Fruit fly (Drosophila melanogaster) whole organism, embryonic: ENCODE results near the gene Vha16-3.

Experiments used
- ATbp ChIP-seq: fragments of 200-800 bp; sonication (Bioruptor generic); optimal IDR thresholded peaks from 2 replicates; lab custom pipeline; 2017; ENCODE audit warnings: missing biosample characterization, mild to moderate bottlenecking, missing genetic modification characterization, missing genetic modification reagents
- Aef1 ChIP-seq: fragments of 200-800 bp; sonication (Bioruptor generic); IDR thresholded peaks from 3 replicates; pipeline ENCODE4 v1.3.6; 2022; ENCODE audit warnings: missing biosample characterization, missing genetic modification characterization
- Antp ChIP-seq: fragments of 200-800 bp; sonication (Bioruptor generic); optimal IDR thresholded peaks from 3 replicates; lab custom pipeline; 2016; ENCODE audit warnings: missing biosample characterization, missing genetic modification characterization
- Asciz ChIP-seq: fragments of 200-800 bp; sonication (Bioruptor generic); optimal IDR thresholded peaks from 2 replicates; lab custom pipeline; 2017; ENCODE audit warnings: missing biosample characterization, mild to moderate bottlenecking, missing genetic modification characterization, missing genetic modification reagents
- BtbVII ChIP-seq: fragments of 200-800 bp; sonication (Bioruptor generic); optimal IDR thresholded peaks from 3 replicates; lab custom pipeline; 2017; ENCODE audit warnings: missing biosample characterization, mild to moderate bottlenecking, missing genetic modification characterization
- CG15073 ChIP-seq: fragments of 200-800 bp; sonication (Bioruptor generic); optimal IDR thresholded peaks from 2 replicates; lab custom pipeline; 2016; ENCODE audit warnings: missing biosample characterization, missing genetic modification characterization
- CG17186 ChIP-seq: fragments of 200-800 bp; sonication (Bioruptor generic); optimal IDR thresholded peaks from 3 replicates; lab custom pipeline; 2017; ENCODE audit warnings: missing biosample characterization, missing genetic modification reagents, missing genetic modification characterization
- CG18599 ChIP-seq: fragments of 200-800 bp; sonication (Bioruptor generic); optimal IDR thresholded peaks from 3 replicates; lab custom pipeline; 2017; ENCODE audit warnings: missing biosample characterization, missing genetic modification characterization, mild to moderate bottlenecking, moderate library complexity, missing genetic modification reagents
- CG2712 ChIP-seq: fragments of 200-800 bp; optimal IDR thresholded peaks from 3 replicates; lab custom pipeline; 2019; ENCODE audit warnings: missing biosample characterization, mild to moderate bottlenecking, missing genetic modification characterization, moderate library complexity
- CG30403 ChIP-seq: fragments of 200-800 bp; sonication (Bioruptor generic); optimal IDR thresholded peaks from 3 replicates; lab custom pipeline; 2016; ENCODE audit warnings: missing biosample characterization, missing genetic modification characterization
- CG3163 ChIP-seq: fragments of 200-800 bp; sonication (Bioruptor generic); optimal IDR thresholded peaks from 3 replicates; lab custom pipeline; 2016; ENCODE audit warnings: missing biosample characterization, missing genetic modification characterization
- CG3281 ChIP-seq: fragments of 200-800 bp; sonication (Bioruptor generic); optimal IDR thresholded peaks from 3 replicates; lab custom pipeline; 2017; ENCODE audit warnings: missing biosample characterization, mild to moderate bottlenecking, missing genetic modification characterization
- CG3838 ChIP-seq: fragments of 200-800 bp; sonication (Bioruptor generic); optimal IDR thresholded peaks from 3 replicates; lab custom pipeline; 2016; ENCODE audit warnings: missing biosample characterization, missing genetic modification characterization
- CG4282 ChIP-seq: fragments of 200-800 bp; sonication (Bioruptor generic); optimal IDR thresholded peaks from 2 replicates; lab custom pipeline; 2016; ENCODE audit warnings: missing biosample characterization, missing genetic modification characterization
- CG4424 ChIP-seq: fragments of 200-800 bp; sonication (Bioruptor generic); optimal IDR thresholded peaks from 3 replicates; lab custom pipeline; 2016; ENCODE audit warnings: missing biosample characterization, missing genetic modification characterization
- CG5180 ChIP-seq: fragments of 200-800 bp; sonication (Bioruptor generic); optimal IDR thresholded peaks from 3 replicates; lab custom pipeline; 2017; ENCODE audit warnings: missing biosample characterization, missing genetic modification characterization, mild to moderate bottlenecking, moderate library complexity, missing genetic modification reagents
- CG5245 ChIP-seq: fragments of 200-800 bp; sonication (Bioruptor generic); optimal IDR thresholded peaks from 3 replicates; lab custom pipeline; 2016; ENCODE audit warnings: missing biosample characterization, missing genetic modification characterization
- CG6254 ChIP-seq: fragments of 200-800 bp; sonication (Bioruptor generic); optimal IDR thresholded peaks from 3 replicates; lab custom pipeline; 2017; ENCODE audit warnings: mild to moderate bottlenecking, missing biosample characterization, missing genetic modification reagents, missing genetic modification characterization
- CG6813 ChIP-seq: fragments of 200-800 bp; sonication (Bioruptor generic); optimal IDR thresholded peaks from 2 replicates; lab custom pipeline; 2017; ENCODE audit warnings: missing biosample characterization, missing genetic modification characterization, mild to moderate bottlenecking, moderate library complexity, missing genetic modification reagents
- CG8388 ChIP-seq: fragments of 200-800 bp; sonication (Bioruptor generic); optimal IDR thresholded peaks from 2 replicates; lab custom pipeline; 2019; ENCODE audit warnings: missing biosample characterization, mild to moderate bottlenecking, missing genetic modification characterization, moderate library complexity
- CTCF ChIP-seq: fragments of 200-800 bp; sonication (Bioruptor generic); optimal IDR thresholded peaks from 2 replicates; lab custom pipeline; 2017; ENCODE audit warnings: missing biosample characterization, mild to moderate bottlenecking, missing genetic modification characterization, moderate library complexity
- Dip2 ChIP-seq: fragments of 200-800 bp; sonication (Bioruptor generic); IDR thresholded peaks from 2 replicates; pipeline ENCODE4 v1.3.6; 2022; ENCODE audit warnings: missing biosample characterization, missing genetic modification characterization
- Ets65A ChIP-seq: fragments of 200-800 bp; sonication (Bioruptor generic); peaks from one replicate; lab custom pipeline; 2016; ENCODE audit warnings: missing biosample characterization, missing genetic modification characterization
- Fer1 ChIP-seq: fragments of 200-800 bp; sonication (Bioruptor generic); optimal IDR thresholded peaks from 2 replicates; lab custom pipeline; 2017; ENCODE audit warnings: missing biosample characterization, mild to moderate bottlenecking, missing genetic modification characterization
- Fer3 ChIP-seq: fragments of 200-800 bp; sonication (Bioruptor generic); optimal IDR thresholded peaks from 2 replicates; lab custom pipeline; 2018; ENCODE audit warnings: missing biosample characterization, mild to moderate bottlenecking, missing genetic modification characterization, moderate library complexity
- GATAe ChIP-seq: fragments of 200-800 bp; sonication (Bioruptor generic); conservative IDR thresholded peaks from 2 replicates; pipeline ENCODE4 v1.3.6; 2022; ENCODE audit warnings: missing biosample characterization, missing genetic modification characterization
- Hmr ChIP-seq: fragments of 200-800 bp; sonication (Bioruptor generic); optimal IDR thresholded peaks from 3 replicates; lab custom pipeline; 2017; ENCODE audit warnings: mild to moderate bottlenecking, missing biosample characterization, missing genetic modification reagents, missing genetic modification characterization
- Med ChIP-seq: fragments of 200-800 bp; sonication (Bioruptor generic); peaks from one replicate; lab custom pipeline; 2016; ENCODE audit warnings: missing biosample characterization, missing genetic modification characterization, mild to moderate bottlenecking, inconsistent platforms, moderate library complexity
- Meics ChIP-seq: fragments of 200-800 bp; sonication (Bioruptor generic); optimal IDR thresholded peaks from 2 replicates; lab custom pipeline; 2017; ENCODE audit warnings: missing biosample characterization, mild to moderate bottlenecking, missing genetic modification characterization
- Oli ChIP-seq: fragments of 200-800 bp; sonication (Bioruptor generic); optimal IDR thresholded peaks from 2 replicates; lab custom pipeline; 2018; ENCODE audit warnings: missing biosample characterization, mild to moderate bottlenecking, missing genetic modification characterization, moderate library complexity
- Six4 ChIP-seq: fragments of 200-800 bp; sonication (Bioruptor generic); optimal IDR thresholded peaks from 2 replicates; lab custom pipeline; 2016; ENCODE audit warnings: missing biosample characterization, missing genetic modification characterization
- Sox102F ChIP-seq: fragments of 200-800 bp; sonication (Bioruptor generic); optimal IDR thresholded peaks from 2 replicates; lab custom pipeline; 2018; ENCODE audit warnings: missing biosample characterization, mild to moderate bottlenecking, missing genetic modification characterization, moderate library complexity
- Xrp1 ChIP-seq: fragments of 200-800 bp; sonication (Bioruptor generic); IDR thresholded peaks from 2 replicates; pipeline ENCODE4 v1.3.6; 2022; ENCODE audit warnings: missing biosample characterization, missing genetic modification characterization
- ara ChIP-seq: fragments of 200-800 bp; sonication (Bioruptor generic); IDR thresholded peaks from 2 replicates; pipeline ENCODE4 v1.3.6; 2022; ENCODE audit warnings: missing biosample characterization, missing genetic modification characterization
- ash1 ChIP-seq: fragments of 200-800 bp; sonication (Bioruptor generic); optimal IDR thresholded peaks from 2 replicates; lab custom pipeline; 2018; ENCODE audit warnings: missing biosample characterization, mild to moderate bottlenecking, missing genetic modification characterization
- br ChIP-seq: fragments of >200 bp; optimal IDR thresholded peaks from 2 replicates; lab custom pipeline; 2017
- bsh ChIP-seq, 2 experiments: fragments of 200-800 bp; sonication (Bioruptor generic); optimal IDR thresholded peaks; 2 replicates each; lab custom pipeline; 2017 to 2018; ENCODE audit warnings: mild to moderate bottlenecking in 2 of 2, missing biosample characterization in 2 of 2, missing genetic modification characterization in 2 of 2, moderate library complexity in 1 of 2
- dmrt99B ChIP-seq: fragments of 200-800 bp; sonication (Bioruptor generic); optimal IDR thresholded peaks from 2 replicates; lab custom pipeline; 2018; ENCODE audit warnings: missing biosample characterization, mild to moderate bottlenecking, missing genetic modification characterization, moderate library complexity
- eve ChIP-seq, 2 experiments: fragments of >200 bp; optimal IDR thresholded peaks; 2 replicates each; lab custom pipeline; 2017; ENCODE audit warnings: missing biosample characterization in 2 of 2, missing genetic modification characterization in 2 of 2
- fru ChIP-seq: fragments of >200 bp; optimal IDR thresholded peaks from 2 replicates; lab custom pipeline; 2017
- inv ChIP-seq: fragments of 200-800 bp; sonication (Bioruptor generic); IDR thresholded peaks from 2 replicates; pipeline ENCODE4 v1.3.6; 2022; ENCODE audit warnings: missing biosample characterization, missing genetic modification characterization; ENCODE audit not compliant: partially characterized antibody
- lab ChIP-seq: fragments of 200-800 bp; sonication (Bioruptor generic); optimal IDR thresholded peaks from 3 replicates; lab custom pipeline; 2017; ENCODE audit warnings: missing biosample characterization, missing genetic modification characterization, mild to moderate bottlenecking, moderate library complexity, missing genetic modification reagents
- lilli ChIP-seq: fragments of 200-800 bp; sonication (Bioruptor generic); optimal IDR thresholded peaks from 3 replicates; lab custom pipeline; 2016; ENCODE audit warnings: missing biosample characterization, missing genetic modification characterization
- pan ChIP-seq, 4 experiments: fragments of >200 bp in 3 of 4; fragments of 200-800 bp in 1 of 4; sonication (Bioruptor generic) in 1 of 4; optimal IDR thresholded peaks in 3 of 4; IDR thresholded peaks in 1 of 4; 2 replicates each; pipeline versions ENCODE4 v1.3.6 to Lab custom; 2017 to 2022; ENCODE audit warnings: missing biosample characterization in 2 of 4, missing genetic modification characterization in 2 of 4, mixed read lengths in 1 of 4
- peb ChIP-seq: fragments of 200-800 bp; sonication (Bioruptor generic); IDR thresholded peaks from 2 replicates; pipeline ENCODE4 v1.3.6; 2022; ENCODE audit warnings: missing biosample characterization, missing genetic modification characterization
- prd ChIP-seq, 3 experiments: fragments of >200 bp in 2 of 3; fragments of 200-800 bp in 1 of 3; sonication (Bioruptor generic) in 1 of 3; optimal IDR thresholded peaks in 2 of 3; IDR thresholded peaks in 1 of 3; 2 replicates in 2 of 3; 3 replicates in 1 of 3; pipeline versions ENCODE4 v1.3.6 to Lab custom; 2017 to 2022; ENCODE audit warnings: missing biosample characterization in 1 of 3, missing genetic modification characterization in 1 of 3
- sens ChIP-seq: fragments of 200-800 bp; sonication (Bioruptor generic); peaks from one replicate; lab custom pipeline; 2016; ENCODE audit warnings: missing biosample characterization, missing genetic modification characterization
- sisA ChIP-seq: fragments of 200-800 bp; sonication (Bioruptor generic); IDR thresholded peaks from 2 replicates; pipeline ENCODE4 v1.3.6; 2022; ENCODE audit warnings: missing biosample characterization, missing genetic modification characterization
- tll ChIP-seq, 2 experiments: fragments of 200-800 bp in 1 of 2; fragments of >200 bp in 1 of 2; sonication (Bioruptor generic) in 1 of 2; optimal IDR thresholded peaks; 2 replicates each; lab custom pipeline; 2017 to 2019; ENCODE audit warnings: missing biosample characterization in 2 of 2, missing genetic modification characterization in 2 of 2, mild to moderate bottlenecking in 1 of 2, moderate library complexity in 1 of 2
- vfl ChIP-seq: fragments of 200-800 bp; sonication (Bioruptor generic); optimal IDR thresholded peaks from 2 replicates; lab custom pipeline; 2016; ENCODE audit warnings: missing biosample characterization, missing genetic modification characterization

Vha16-3 gene

DNA sequence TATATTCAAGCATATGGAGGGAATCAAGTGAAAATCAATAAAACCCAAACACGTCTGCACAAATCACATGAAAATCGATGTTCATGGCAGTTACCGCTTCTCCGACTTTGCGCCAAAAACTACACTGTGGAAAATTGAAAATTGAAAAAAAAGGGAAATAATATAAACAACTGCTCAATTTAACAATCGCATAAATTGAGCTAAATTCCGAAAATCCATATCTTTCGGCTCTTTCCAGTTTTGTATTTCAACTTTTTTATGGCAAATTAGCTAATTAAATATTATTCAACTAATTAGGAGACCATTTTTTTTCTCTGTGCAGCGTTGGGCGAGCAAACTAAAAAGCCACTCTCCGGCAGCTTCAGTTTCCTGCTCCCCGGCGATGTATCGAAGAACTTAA is 11.4 kb downstream of the Vha16-3 start (continued):
- TF ChIP-seq vfl (GFP tag; lab: Kevin White, UChicago) = no peak
- TF ChIP-seq ATbp (GFP tag; lab: Kevin White, UChicago) = peak; percentile 10
- no peak for TF ChIP-seq pan (optimal IDR thresholded peaks at IDR 0.05; lab: Kevin White, UChicago)
- TF ChIP-seq pan (GFP tag; optimal IDR thresholded peaks at IDR 0.05 in 1 of 2, IDR thresholded peaks at IDR 0.05 in 1 of 2) = peak in 1 of 2 experiments; percentile 44
- peak; percentile 7; the same call in 1 of the 2 replicates for TF ChIP-seq ara
- peak; percentile 66 for TF ChIP-seq Xrp1 (GFP tag; lab: Robert Waterston, UW)
- peak; percentile 7 for TF ChIP-seq Antp (GFP tag; lab: Kevin White, UChicago)
- no peak for TF ChIP-seq prd (optimal IDR thresholded peaks at IDR 0.05; lab: Kevin White, UChicago)
- TF ChIP-seq prd (GFP tag; IDR thresholded peaks at IDR 0.05; lab: Robert Waterston, UW) = peak; percentile 56
- TF ChIP-seq CG3163 (GFP tag; lab: Kevin White, UChicago) = no peak
- TF ChIP-seq tll (GFP tag; optimal IDR thresholded peaks at IDR 0.05; lab: Kevin White, UChicago) = no peak
- TF ChIP-seq CG17186 (GFP tag; lab: Kevin White, UChicago) = no peak
- peak; percentile 4 for TF ChIP-seq BtbVII (GFP tag; lab: Kevin White, UChicago)
- TF ChIP-seq Ets65A (GFP tag; lab: Kevin White, UChicago) = peak; percentile 33
- peak; percentile 23 for TF ChIP-seq Hmr (GFP tag; lab: Kevin White, UChicago)
- TF ChIP-seq CG3281 (GFP tag; lab: Kevin White, UChicago) = peak; percentile 45
- TF ChIP-seq CG5245 (GFP tag; lab: Kevin White, UChicago) = peak; percentile 31
- TF ChIP-seq sens (GFP tag; lab: Kevin White, UChicago) = peak; percentile 73
- no peak for TF ChIP-seq CG3838 (GFP tag; lab: Kevin White, UChicago)
- TF ChIP-seq GATAe = no peak
- TF ChIP-seq CG18599 (GFP tag; lab: Kevin White, UChicago) = peak; percentile 65
- peak; percentile 27 for TF ChIP-seq CG8388
- TF ChIP-seq Meics (GFP tag; lab: Kevin White, UChicago) = peak; percentile 49
- TF ChIP-seq CG5180 (GFP tag; lab: Kevin White, UChicago) = peak; percentile 21
- peak; percentile 33 for TF ChIP-seq CG30403
- TF ChIP-seq bsh (GFP tag; optimal IDR thresholded peaks at IDR 0.05; lab: Kevin White, UChicago) = peak in 1 of 2 experiments; percentile 20
- no peak for TF ChIP-seq peb
- peak; percentile 19 for TF ChIP-seq Sox102F (GFP tag; lab: Kevin White, UChicago)
- TF ChIP-seq Med (GFP tag; lab: Kevin White, UChicago) = peak; percentile 77
- no peak for TF ChIP-seq Six4
- peak; percentile 45 for TF ChIP-seq lab (GFP tag; lab: Kevin White, UChicago)
- TF ChIP-seq Asciz (GFP tag; lab: Kevin White, UChicago) = peak; percentile 44
- TF ChIP-seq br (lab: Kevin White, UChicago) = no peak
- TF ChIP-seq dmrt99B (tag; lab: Kevin White, UChicago) = peak; percentile 55
- TF ChIP-seq CG2712 (tag; lab: Kevin White, UChicago) = peak; percentile 27
- no peak for TF ChIP-seq lilli
- TF ChIP-seq CG4424 (GFP tag; lab: Kevin White, UChicago) = peak; percentile 44
- no peak for TF ChIP-seq Aef1 (GFP tag; lab: Robert Waterston, UW)
- TF ChIP-seq Dip2 (GFP tag; lab: Robert Waterston, UW) = no peak
- peak in 1 of 2 experiments; percentile 12 for TF ChIP-seq eve (GFP tag; optimal IDR thresholded peaks at IDR 0.05; lab: Kevin White, UChicago)
- peak; percentile 10 for TF ChIP-seq CTCF (GFP tag; lab: Kevin White, UChicago)
- TF ChIP-seq Oli = peak; percentile 19
- no peak for TF ChIP-seq sisA
- TF ChIP-seq CG6813 (GFP tag; lab: Kevin White, UChicago) = peak; percentile 20
- no peak for TF ChIP-seq CG15073 (GFP tag; lab: Kevin White, UChicago)
- TF ChIP-seq Fer1 = peak; percentile 56
- TF ChIP-seq fru (lab: Kevin White, UChicago) = no peak
- no peak for TF ChIP-seq inv
- peak; percentile 17 for TF ChIP-seq CG6254 (GFP tag; lab: Kevin White, UChicago)
- peak; percentile 39 for TF ChIP-seq Fer3 (tag; lab: Kevin White, UChicago)
- TF ChIP-seq ash1 = no peak
- TF ChIP-seq CG4282 (GFP tag; lab: Kevin White, UChicago) = no peak
